Fruit fly (Drosophila melanogaster) ovary, adult (tissue): Measurements from ENCODE around the gene Naa15-16.

Experiments used
- CG17801 ChIP-seq: fragments of 200-800 bp; optimal IDR thresholded peaks from 2 replicates; lab custom pipeline; 2019; ENCODE audit warnings: missing biosample characterization, mild to moderate bottlenecking, missing genetic modification characterization, moderate library complexity; ENCODE audit not compliant: partially characterized antibody

Naa15-16 gene

dm6 chrX:19497782-19498440 is 18.1 kb downstream of the Naa15-16 start:
- peak; percentile 60 for TF ChIP-seq CG17801 (GFP tag; lab: Kevin White, UChicago)

dm6 chrX:19498755-19499321 is 19.1 kb downstream of the Naa15-16 start:
- TF ChIP-seq CG17801 (GFP tag; lab: Kevin White, UChicago) = no peak

dm6 chrX:19501274-19501673 is 21.5 kb downstream of the Naa15-16 start:
- TF ChIP-seq CG17801 (GFP tag; lab: Kevin White, UChicago) = no peak

dm6 chrX:19504170-19504765 is 24.5 kb downstream of the Naa15-16 start:
- no peak for TF ChIP-seq CG17801 (GFP tag; lab: Kevin White, UChicago)

dm6 chrX:19505334-19506185 is 25.8 kb downstream of the Naa15-16 start:
- peak; percentile 71 for TF ChIP-seq CG17801 (GFP tag; lab: Kevin White, UChicago)

- no peak for TF ChIP-seq CG17801 (GFP tag; lab: Kevin White, UChicago)
These were observed 30.4 kb downstream of the Naa15-16 start for dm6 chrX:19510204-19510603.

dm6 chrX:19520376-19520775 is 40.6 kb downstream of the Naa15-16 start:
- TF ChIP-seq CG17801 (GFP tag; lab: Kevin White, UChicago) = no peak

- TF ChIP-seq CG17801 (GFP tag; lab: Kevin White, UChicago) = no peak
These were observed 41.1 kb downstream of the Naa15-16 start for dm6 chrX:19520888-19521287.

- no peak for TF ChIP-seq CG17801 (GFP tag; lab: Kevin White, UChicago)
These were observed 42.1 kb downstream of the Naa15-16 start, which contains the start of the genes Idh3a and CoRest for dm6 chrX:19521753-19522383. Idh3a (minus strand) TSS chrX:19521810. CoRest (plus strand) TSS chrX:19521929.

- TF ChIP-seq CG17801 (GFP tag; lab: Kevin White, UChicago) = no peak
These were observed 42.8 kb downstream of the Naa15-16 start for dm6 chrX:19522597-19522996.

dm6 chrX:19531642-19532041 is 51.9 kb downstream of the Naa15-16 start, which contains the start of gene CG12231:
CG12231 (minus strand) TSS chrX:19531742.
- no peak for TF ChIP-seq CG17801 (GFP tag; lab: Kevin White, UChicago)
